Fruit fly (Drosophila melanogaster): ENCODE results near the gene 4E-T.

Gene 4E-T

dm6 chr4:959110-959920 is 1.1 kb upstream of the 4E-T start (continued):
- TF ChIP-seq CG13287 (GFP tag; IDR thresholded peaks at IDR 0.05; ENCODE audit: partially characterized antibody) (peak; percentile 14; the same call in 1 of the 2 replicates), CG7786 (GFP tag; optimal IDR thresholded peaks at IDR 0.05) (no peak), Sox102F (GFP tag; optimal IDR thresholded peaks at IDR 0.05) (no peak), CG14441 (GFP tag; IDR thresholded peaks at IDR 0.05) (no peak), CG6254 (GFP tag; optimal IDR thresholded peaks at IDR 0.05) (no peak), CG11696 (GFP tag; IDR thresholded peaks at IDR 0.05) (no peak), CG4617 (GFP tag; optimal IDR thresholded peaks at IDR 0.05; ENCODE audit: borderline replicate concordance) (peak; percentile 42), disco-r (GFP tag; optimal IDR thresholded peaks at IDR 0.05) (no peak), CG2120 (GFP tag; optimal IDR thresholded peaks at IDR 0.05) (no peak), Bteb2 (GFP tag; optimal IDR thresholded peaks at IDR 0.05) (no peak), dmrt11E (tag; optimal IDR thresholded peaks at IDR 0.05) (no peak), otp (GFP tag; IDR thresholded peaks at IDR 0.05) (no peak), CG34376 (GFP tag; optimal IDR thresholded peaks at IDR 0.05) (no peak), CG6175 (GFP tag; IDR thresholded peaks at IDR 0.05) (no peak), CG17829 (tag; optimal IDR thresholded peaks at IDR 0.05) (no peak), run (tag; optimal IDR thresholded peaks at IDR 0.05) (no peak), CG32772 (GFP tag; IDR thresholded peaks at IDR 0.05) (no peak), CG1024 (GFP tag; IDR thresholded peaks at IDR 0.05) (peak; percentile 90), CG10321 (GFP tag; IDR thresholded peaks at IDR 0.05) (no peak), MBD-R2 (GFP tag; IDR thresholded peaks at IDR 0.05) (no peak), vnd (GFP tag; IDR thresholded peaks at IDR 0.05; ENCODE audit: partially characterized antibody) (no peak), gcm (GFP tag; optimal IDR thresholded peaks at IDR 0.05) (no peak), CG2889 (GFP tag; IDR thresholded peaks at IDR 0.05) (no peak), Trl (optimal IDR thresholded peaks at IDR 0.05) (no peak), Trl (GFP tag; optimal IDR thresholded peaks at IDR 0.05) (no peak), ftz-f1 (GFP tag; optimal IDR thresholded peaks at IDR 0.05) (no peak), onecut (GFP tag; IDR thresholded peaks at IDR 0.05) (no peak), Fer3 (tag; optimal IDR thresholded peaks at IDR 0.05) (no peak), gfzf (GFP tag; optimal IDR thresholded peaks at IDR 0.05) (no peak), h (optimal IDR thresholded peaks at IDR 0.05) (no peak), chm (GFP tag; IDR thresholded peaks at IDR 0.05) (no peak), CG10959 (GFP tag; IDR thresholded peaks at IDR 0.05) (no peak), HLHmδ (GFP tag; optimal IDR thresholded peaks at IDR 0.05) (no peak), E2f2 (GFP tag; IDR thresholded peaks at IDR 0.05) (no peak), CG12299 (tag; optimal IDR thresholded peaks at IDR 0.05) (no peak), D19B (GFP tag; optimal IDR thresholded peaks at IDR 0.05) (no peak), Pdp1 (GFP tag; optimal IDR thresholded peaks at IDR 0.05) (no peak), ab (GFP tag; optimal IDR thresholded peaks at IDR 0.05) (no peak), pfk (GFP tag; optimal IDR thresholded peaks at IDR 0.05) (peak; percentile 81), CG5180 (GFP tag; optimal IDR thresholded peaks at IDR 0.05) (no peak), fd102C (GFP tag; optimal IDR thresholded peaks at IDR 0.05) (no peak), CG13775 (GFP tag; optimal IDR thresholded peaks at IDR 0.05) (no peak), Fer2 (tag; optimal IDR thresholded peaks at IDR 0.05) (no peak), CG3281 (GFP tag; optimal IDR thresholded peaks at IDR 0.05) (no peak), zf30C (GFP tag; optimal IDR thresholded peaks at IDR 0.05) (no peak), CG7928 (GFP tag; optimal IDR thresholded peaks at IDR 0.05) (no peak), Scr (GFP tag; IDR thresholded peaks at IDR 0.05; ENCODE audit: partially characterized antibody) (peak; percentile 44), tna (GFP tag; IDR thresholded peaks at IDR 0.05; ENCODE audit: partially characterized antibody) (0 out of 2 replicates have a peak, but pooled peaks have one; percentile 17), sr (GFP tag; IDR thresholded peaks at IDR 0.05) (no peak), Camta (GFP tag; optimal IDR thresholded peaks at IDR 0.05) (no peak)
